Fruit fly (Drosophila melanogaster) whole organism, prepupa: Measurements from ENCODE around the gene gwl.

Experiments
- CG16779 ChIP-seq: fragments of 200-800 bp; sonication (Bioruptor generic); optimal IDR thresholded peaks from 3 replicates; lab custom pipeline; 2017; ENCODE audit warnings: missing biosample characterization, mild to moderate bottlenecking, missing genetic modification characterization
- CG32006 ChIP-seq: fragments of 200-800 bp; sonication (Bioruptor generic); optimal IDR thresholded peaks from 3 replicates; lab custom pipeline; 2017; ENCODE audit warnings: missing biosample characterization, mild to moderate bottlenecking, missing genetic modification characterization
- CG4318 ChIP-seq: fragments of 200-800 bp; sonication (Bioruptor generic); optimal IDR thresholded peaks from 3 replicates; lab custom pipeline; 2017; ENCODE audit warnings: missing biosample characterization, mild to moderate bottlenecking, missing genetic modification characterization
- CG6854 ChIP-seq: fragments of 200-800 bp; sonication (Bioruptor generic); optimal IDR thresholded peaks from 2 replicates; lab custom pipeline; 2017; ENCODE audit warnings: missing biosample characterization, mild to moderate bottlenecking, missing genetic modification characterization
- Eip75B ChIP-seq: fragments of 200-800 bp; sonication (Bioruptor generic); optimal IDR thresholded peaks from 3 replicates; lab custom pipeline; 2016; ENCODE audit warnings: missing biosample characterization, missing genetic modification characterization
- Ets96B ChIP-seq: fragments of 200-800 bp; optimal IDR thresholded peaks from 2 replicates; lab custom pipeline; 2019; ENCODE audit warnings: missing biosample characterization, mild to moderate bottlenecking, missing genetic modification characterization, moderate library complexity
- Gug ChIP-seq: fragments of 200-800 bp; sonication (Bioruptor generic); IDR thresholded peaks from 2 replicates; pipeline ENCODE4 v1.3.6; 2022; ENCODE audit warnings: missing biosample characterization, missing genetic modification characterization
- Lpt ChIP-seq: fragments of 200-800 bp; sonication (Bioruptor generic); optimal IDR thresholded peaks from 3 replicates; lab custom pipeline; 2016; ENCODE audit warnings: missing biosample characterization, missing genetic modification characterization
- salr ChIP-seq, 2 experiments: fragments of 200-800 bp; sonication (Bioruptor generic); optimal IDR thresholded peaks; 3 replicates each; lab custom pipeline; 2016 to 2018; ENCODE audit warnings: missing biosample characterization in 2 of 2, missing genetic modification characterization in 2 of 2, mild to moderate bottlenecking in 1 of 2
- topi ChIP-seq: fragments of 200-800 bp; sonication (Bioruptor generic); optimal IDR thresholded peaks from 3 replicates; lab custom pipeline; 2016; ENCODE audit warnings: missing biosample characterization, missing genetic modification characterization

dm6 chr3R:18738705-18739434, 7.3 kb upstream of the gwl start:
- no peak for TF ChIP-seq CG16779 (tag; lab: Kevin White, UChicago)
- no peak for TF ChIP-seq topi (GFP tag; lab: Kevin White, UChicago)
- peak; percentile 44 for TF ChIP-seq Eip75B (GFP tag; lab: Kevin White, UChicago)
- TF ChIP-seq Gug: no peak
- TF ChIP-seq Lpt (GFP tag; lab: Kevin White, UChicago): no peak
- no peak for TF ChIP-seq CG6854 (GFP tag; lab: Kevin White, UChicago)
- peak; percentile 17 for TF ChIP-seq Ets96B
- no peak for TF ChIP-seq CG32006
- no peak for TF ChIP-seq CG4318
- no peak for TF ChIP-seq salr (GFP tag; optimal IDR thresholded peaks at IDR 0.05; lab: Kevin White, UChicago)
